Fruit fly (Drosophila melanogaster) whole organism, embryonic: ENCODE data around the gene Nmt.

Experiments
- CG10209 ChIP-seq: fragments of 200-800 bp; sonication (Bioruptor generic); optimal IDR thresholded peaks from 3 replicates; lab custom pipeline; 2017; ENCODE audit warnings: missing biosample characterization, mild to moderate bottlenecking, missing genetic modification characterization, missing genetic modification reagents
- CG1024 ChIP-seq: fragments of 200-800 bp; sonication (Bioruptor generic); IDR thresholded peaks from 2 replicates; pipeline ENCODE4 v1.3.6; 2022; ENCODE audit warnings: missing biosample characterization, missing genetic modification characterization
- CG10267 ChIP-seq: fragments of 200-800 bp; sonication (Bioruptor generic); optimal IDR thresholded peaks from 2 replicates; lab custom pipeline; 2018; ENCODE audit warnings: missing biosample characterization, mild to moderate bottlenecking, missing genetic modification characterization, moderate library complexity
- CG11247 ChIP-seq: fragments of 200-800 bp; sonication (Bioruptor generic); IDR thresholded peaks from 2 replicates; pipeline ENCODE4 v1.3.6; 2022; ENCODE audit warnings: missing biosample characterization, missing genetic modification characterization
- CG11560 ChIP-seq: fragments of 200-800 bp; sonication (Bioruptor generic); IDR thresholded peaks from 3 replicates; pipeline ENCODE4 v1.3.6; 2022; ENCODE audit warnings: missing biosample characterization, missing genetic modification characterization
- CG11723 ChIP-seq: fragments of 200-800 bp; sonication (Bioruptor generic); optimal IDR thresholded peaks from 2 replicates; lab custom pipeline; 2017; ENCODE audit warnings: missing biosample characterization, mild to moderate bottlenecking, missing genetic modification characterization
- CG12155 ChIP-seq: fragments of 200-800 bp; sonication (Bioruptor generic); optimal IDR thresholded peaks from 3 replicates; lab custom pipeline; 2016; ENCODE audit warnings: missing biosample characterization, missing genetic modification characterization
- CG12659 ChIP-seq: fragments of 200-800 bp; sonication (Bioruptor generic); optimal IDR thresholded peaks from 3 replicates; lab custom pipeline; 2017; ENCODE audit warnings: mild to moderate bottlenecking, missing biosample characterization, missing genetic modification reagents, missing genetic modification characterization
- CG14710 ChIP-seq: fragments of 200-800 bp; sonication (Bioruptor generic); optimal IDR thresholded peaks from 3 replicates; lab custom pipeline; 2019; ENCODE audit warnings: missing biosample characterization, mild to moderate bottlenecking, missing genetic modification characterization, moderate library complexity
- CG15269 ChIP-seq: fragments of 200-800 bp; sonication (Bioruptor generic); optimal IDR thresholded peaks from 2 replicates; lab custom pipeline; 2018; ENCODE audit warnings: missing biosample characterization, mild to moderate bottlenecking, missing genetic modification characterization, moderate library complexity
- CG15696 ChIP-seq: fragments of 200-800 bp; sonication (Bioruptor generic); optimal IDR thresholded peaks from 2 replicates; lab custom pipeline; 2019; ENCODE audit warnings: missing biosample characterization, mild to moderate bottlenecking, missing genetic modification characterization, moderate library complexity
- CG1602 ChIP-seq: fragments of 200-800 bp; sonication (Bioruptor generic); optimal IDR thresholded peaks from 3 replicates; lab custom pipeline; 2016; ENCODE audit warnings: missing biosample characterization, missing genetic modification characterization
- CG17568 ChIP-seq: fragments of 200-800 bp; sonication (Bioruptor generic); optimal IDR thresholded peaks from 2 replicates; lab custom pipeline; 2018; ENCODE audit warnings: missing biosample characterization, mild to moderate bottlenecking, missing genetic modification characterization, moderate library complexity
- CG18011 ChIP-seq: fragments of 200-800 bp; sonication (Bioruptor generic); optimal IDR thresholded peaks from 2 replicates; lab custom pipeline; 2017; ENCODE audit warnings: missing biosample characterization, missing genetic modification characterization, mild to moderate bottlenecking, moderate library complexity, missing genotype
- CG2120 ChIP-seq: fragments of 200-800 bp; sonication (Bioruptor generic); optimal IDR thresholded peaks from 3 replicates; lab custom pipeline; 2016; ENCODE audit warnings: missing biosample characterization, missing genetic modification characterization
- CG2875 ChIP-seq: fragments of 200-800 bp; sonication (Bioruptor generic); optimal IDR thresholded peaks from 2 replicates; lab custom pipeline; 2017; ENCODE audit warnings: missing biosample characterization, mild to moderate bottlenecking, missing genetic modification characterization, missing genetic modification reagents
- CG30403 ChIP-seq: fragments of 200-800 bp; sonication (Bioruptor generic); optimal IDR thresholded peaks from 3 replicates; lab custom pipeline; 2016; ENCODE audit warnings: missing biosample characterization, missing genetic modification characterization
- CG32532 ChIP-seq: fragments of 200-800 bp; sonication (Bioruptor generic); IDR thresholded peaks from 2 replicates; pipeline ENCODE4 v1.3.6; 2022; ENCODE audit warnings: missing biosample characterization, missing genetic modification characterization
- CG4328 ChIP-seq: fragments of 200-800 bp; sonication (Bioruptor generic); optimal IDR thresholded peaks from 3 replicates; lab custom pipeline; 2017; ENCODE audit warnings: missing biosample characterization, missing genetic modification reagents, missing genetic modification characterization
- CG4707 ChIP-seq: fragments of 200-800 bp; sonication (Bioruptor generic); optimal IDR thresholded peaks from 2 replicates; lab custom pipeline; 2018; ENCODE audit warnings: missing biosample characterization, mild to moderate bottlenecking, missing genetic modification characterization, moderate library complexity
- CG6654 ChIP-seq: fragments of 200-800 bp; sonication (Bioruptor generic); optimal IDR thresholded peaks from 2 replicates; lab custom pipeline; 2017; ENCODE audit warnings: missing biosample characterization, mild to moderate bottlenecking, missing genetic modification characterization
- CHES-1-like ChIP-seq: fragments of 200-800 bp; sonication (Bioruptor generic); optimal IDR thresholded peaks from 2 replicates; lab custom pipeline; 2016; ENCODE audit warnings: missing biosample characterization, missing genetic modification characterization
- D ChIP-seq, 2 experiments: fragments of 200-800 bp in 1 of 2; fragments of >200 bp in 1 of 2; sonication (Bioruptor generic) in 1 of 2; optimal IDR thresholded peaks; 2 replicates in 1 of 2; 3 replicates in 1 of 2; lab custom pipeline; 2017; ENCODE audit warnings: mild to moderate bottlenecking in 1 of 2, missing biosample characterization in 1 of 2, missing genetic modification characterization in 1 of 2, missing genetic modification reagents in 1 of 2
- GATAe ChIP-seq: fragments of 200-800 bp; sonication (Bioruptor generic); conservative IDR thresholded peaks from 2 replicates; pipeline ENCODE4 v1.3.6; 2022; ENCODE audit warnings: missing biosample characterization, missing genetic modification characterization
- H15 ChIP-seq: fragments of 200-800 bp; sonication (Bioruptor generic); IDR thresholded peaks from 3 replicates; pipeline ENCODE4 v1.3.6; 2022; ENCODE audit warnings: missing biosample characterization, missing genetic modification characterization
- HLHmδ ChIP-seq: fragments of 200-800 bp; sonication (Bioruptor generic); optimal IDR thresholded peaks from 2 replicates; lab custom pipeline; 2018; ENCODE audit warnings: missing biosample characterization, mild to moderate bottlenecking, missing genetic modification characterization, moderate library complexity
- Hmx ChIP-seq: fragments of 200-800 bp; sonication (Bioruptor generic); optimal IDR thresholded peaks from 2 replicates; lab custom pipeline; 2016; ENCODE audit warnings: missing biosample characterization, missing genetic modification characterization
- Hr3 ChIP-seq: fragments of 200-800 bp; sonication (Bioruptor generic); optimal IDR thresholded peaks from 3 replicates; lab custom pipeline; 2016; ENCODE audit warnings: missing biosample characterization, missing genetic modification characterization
- NfI ChIP-seq: fragments of 200-800 bp; sonication (Bioruptor generic); optimal IDR thresholded peaks from 3 replicates; lab custom pipeline; 2018; ENCODE audit warnings: missing biosample characterization, mild to moderate bottlenecking, missing genetic modification characterization, moderate library complexity
- Ptx1 ChIP-seq: fragments of 200-800 bp; sonication (Bioruptor generic); IDR thresholded peaks from 2 replicates; pipeline ENCODE4 v1.3.6; 2022; ENCODE audit warnings: missing biosample characterization, missing genetic modification characterization
- Scr ChIP-seq: fragments of 200-800 bp; sonication (Bioruptor generic); IDR thresholded peaks from 2 replicates; pipeline ENCODE4 v1.3.6; 2022; ENCODE audit warnings: missing biosample characterization, missing genetic modification characterization; ENCODE audit not compliant: partially characterized antibody
- Taf1 ChIP-seq: fragments of 200-800 bp; sonication (Bioruptor generic); IDR thresholded peaks from 2 replicates; pipeline ENCODE4 v1.3.6; 2022; ENCODE audit warnings: missing biosample characterization, missing genetic modification characterization
- abd-A ChIP-seq: fragments of 200-800 bp; sonication (Bioruptor generic); optimal IDR thresholded peaks from 3 replicates; lab custom pipeline; 2019; ENCODE audit warnings: missing biosample characterization, mild to moderate bottlenecking, missing genetic modification characterization, moderate library complexity
- ap ChIP-seq: fragments of 200-800 bp; sonication (Bioruptor generic); IDR thresholded peaks from 2 replicates; pipeline ENCODE4 v1.3.6; 2022; ENCODE audit warnings: missing biosample characterization, missing genetic modification characterization
- cad ChIP-seq: fragments of >200 bp; optimal IDR thresholded peaks from 2 replicates; lab custom pipeline; 2017; ENCODE audit warnings: missing biosample characterization, missing genetic modification characterization
- disco-r ChIP-seq: fragments of 200-800 bp; sonication (Bioruptor generic); optimal IDR thresholded peaks from 2 replicates; lab custom pipeline; 2016; ENCODE audit warnings: missing biosample characterization, missing genetic modification characterization
- her ChIP-seq: fragments of 200-800 bp; sonication (Bioruptor generic); optimal IDR thresholded peaks from 2 replicates; lab custom pipeline; 2016; ENCODE audit warnings: missing biosample characterization, missing genetic modification characterization
- lbe ChIP-seq: fragments of 200-800 bp; sonication (Bioruptor generic); optimal IDR thresholded peaks from 2 replicates; lab custom pipeline; 2016; ENCODE audit warnings: missing biosample characterization, mild to moderate bottlenecking, missing genetic modification characterization
- lov ChIP-seq, 2 experiments: fragments of 200-800 bp in 1 of 2; fragments of >200 bp in 1 of 2; sonication (Bioruptor generic) in 1 of 2; IDR thresholded peaks in 1 of 2; optimal IDR thresholded peaks in 1 of 2; 2 replicates in 1 of 2; 3 replicates in 1 of 2; pipeline versions ENCODE4 v1.3.6 to Lab custom; 2017 to 2022; ENCODE audit warnings: missing biosample characterization in 1 of 2, missing genetic modification characterization in 1 of 2
- nmo ChIP-seq: fragments of 200-800 bp; sonication (Bioruptor generic); optimal IDR thresholded peaks from 2 replicates; lab custom pipeline; 2018; ENCODE audit warnings: missing biosample characterization, mild to moderate bottlenecking, missing genetic modification characterization, moderate library complexity
- otp ChIP-seq: fragments of 200-800 bp; sonication (Bioruptor generic); IDR thresholded peaks from 3 replicates; pipeline ENCODE4, ENCODE4 v1.3.6; 2022; ENCODE audit warnings: missing biosample characterization, missing genetic modification characterization
- pfk ChIP-seq: fragments of 200-800 bp; sonication (Bioruptor generic); optimal IDR thresholded peaks from 2 replicates; lab custom pipeline; 2018; ENCODE audit warnings: missing biosample characterization, mild to moderate bottlenecking, missing genetic modification characterization, moderate library complexity
- row ChIP-seq: fragments of 200-800 bp; sonication (Bioruptor generic); IDR thresholded peaks from 3 replicates; pipeline ENCODE4 v1.3.6; 2022; ENCODE audit warnings: missing biosample characterization, missing genetic modification characterization
- sc ChIP-seq, 3 experiments: fragments of >200 bp in 2 of 3; fragments of 200-800 bp in 1 of 3; sonication (Bioruptor generic) in 1 of 3; optimal IDR thresholded peaks; 2 replicates in 2 of 3; 3 replicates in 1 of 3; lab custom pipeline; 2017; ENCODE audit warnings: mild to moderate bottlenecking in 1 of 3, missing biosample characterization in 1 of 3, missing genetic modification characterization in 1 of 3, missing genetic modification reagents in 1 of 3
- shn ChIP-seq: fragments of 200-800 bp; sonication (Bioruptor generic); optimal IDR thresholded peaks from 3 replicates; lab custom pipeline; 2016; ENCODE audit warnings: missing biosample characterization, missing genetic modification characterization
- tio ChIP-seq: fragments of 200-800 bp; sonication (Bioruptor generic); optimal IDR thresholded peaks from 2 replicates; lab custom pipeline; 2017; ENCODE audit warnings: missing biosample characterization, missing genetic modification characterization, inconsistent platforms
- vvl ChIP-seq: fragments of 200-800 bp; sonication (Bioruptor generic); IDR thresholded peaks from 2 replicates; pipeline ENCODE4 v1.3.6; 2022; ENCODE audit warnings: missing biosample characterization, missing genetic modification characterization

Gene Nmt

dm6 chr3L:8153206-8153996 lies 24.8 kb downstream of the Nmt start (continued):
- TF ChIP-seq CG10267 (tag; lab: Kevin White, UChicago) (peak; percentile 35), Hr3 (GFP tag; lab: Kevin White, UChicago) (peak; percentile 43), D (optimal IDR thresholded peaks at IDR 0.05; lab: Kevin White, UChicago) (no peak), D (GFP tag; optimal IDR thresholded peaks at IDR 0.05; lab: Kevin White, UChicago) (peak; percentile 30), HLHmδ (GFP tag; lab: Kevin White, UChicago) (no peak), Ptx1 (GFP tag; lab: Robert Waterston, UW) (peak; percentile 68), CG14710 (peak; percentile 29), Taf1 (GFP tag; lab: Robert Waterston, UW) (no peak), Scr (GFP tag; lab: Robert Waterston, UW) (no peak), nmo (GFP tag; lab: Kevin White, UChicago) (peak; percentile 36), CG11560 (tag; lab: Robert Waterston, UW) (no peak), CG10209 (peak; percentile 58), CG11247 (GFP tag; lab: Robert Waterston, UW) (no peak; the same call in 1 of the 2 replicates), row (GFP tag; lab: Robert Waterston, UW) (peak; percentile 63), lov (optimal IDR thresholded peaks at IDR 0.05; lab: Kevin White, UChicago) (no peak), lov (GFP tag; IDR thresholded peaks at IDR 0.05; lab: Robert Waterston, UW) (peak; percentile 73; the same call in 1 of the 3 replicates), CG4707 (GFP tag; lab: Kevin White, UChicago) (no peak), H15 (GFP tag; lab: Robert Waterston, UW) (peak; percentile 53; the same call in 1 of the 3 replicates), tio (GFP tag; lab: Kevin White, UChicago) (peak; percentile 62), CG30403 (peak; percentile 46), cad (GFP tag; lab: Kevin White, UChicago) (no peak), CG1024 (GFP tag; lab: Robert Waterston, UW) (peak; percentile 51; the same call in 1 of the 2 replicates), CG18011 (GFP tag; lab: Kevin White, UChicago) (no peak), CG1602 (peak; percentile 41), NfI (GFP tag; lab: Kevin White, UChicago) (peak; percentile 57), CG17568 (GFP tag; lab: Kevin White, UChicago) (no peak), otp (GFP tag; lab: Robert Waterston, UW) (peak; percentile 44; the same call in 1 of the 3 replicates), CG4328 (peak; percentile 18), CG12659 (peak; percentile 58), shn (GFP tag; lab: Kevin White, UChicago) (no peak), CG2875 (GFP tag; lab: Kevin White, UChicago) (peak; percentile 59), CG15269 (peak; percentile 56), disco-r (GFP tag; lab: Kevin White, UChicago) (no peak), vvl (GFP tag; lab: Robert Waterston, UW) (peak; percentile 75), lbe (GFP tag; lab: Kevin White, UChicago) (no peak), pfk (no peak), ap (GFP tag; lab: Robert Waterston, UW) (peak; percentile 49; the same call in 1 of the 2 replicates), her (GFP tag; lab: Kevin White, UChicago) (no peak), Hmx (GFP tag; lab: Kevin White, UChicago) (no peak), CG11723 (GFP tag; lab: Kevin White, UChicago) (peak; percentile 47), CHES-1-like (GFP tag; lab: Kevin White, UChicago) (no peak), CG32532 (GFP tag; lab: Robert Waterston, UW) (no peak), CG15696 (tag; lab: Kevin White, UChicago) (no peak), CG6654 (GFP tag; lab: Kevin White, UChicago) (peak; percentile 2), sc (optimal IDR thresholded peaks at IDR 0.05; lab: Kevin White, UChicago) (no peak), sc (GFP tag; optimal IDR thresholded peaks at IDR 0.05; lab: Kevin White, UChicago) (peak; percentile 1), GATAe (GFP tag; lab: Robert Waterston, UW) (no peak), CG12155 (GFP tag; lab: Kevin White, UChicago) (no peak), CG2120 (no peak), abd-A (tag; lab: Kevin White, UChicago) (no peak)
